Worm (Caenorhabditis elegans) whole organism, L1 larva: ENCODE results near the gene tbc-18.

Experiments used
- C34B4.2 ChIP-seq: sonication (generic microtip); optimal IDR thresholded peaks from 2 replicates; lab custom pipeline; 2017; ENCODE audit warnings: mild to moderate bottlenecking, missing genetic modification characterization, missing compliant biosample characterization
- F16B12.6 ChIP-seq: fragments of 150-350 bp; optimal IDR thresholded peaks from 2 replicates; lab custom pipeline; 2014; ENCODE audit warnings: missing biosample characterization, missing genetic modification characterization
- alr-1 ChIP-seq: fragments of 200-800 bp; sonication (Bioruptor generic); optimal IDR thresholded peaks from 2 replicates; lab custom pipeline; 2018; ENCODE audit warnings: borderline replicate concordance, mild to moderate bottlenecking, missing genetic modification characterization, missing compliant biosample characterization
- ama-1 ChIP-seq: fragments of 150-350 bp; optimal IDR thresholded peaks from 2 replicates; lab custom pipeline; 2014
- blmp-1 ChIP-seq: fragments of 150-350 bp; optimal IDR thresholded peaks from 2 replicates; lab custom pipeline; 2014; ENCODE audit warnings: missing biosample characterization, missing genetic modification characterization
- ceh-63 ChIP-seq: fragments of 200-800 bp; sonication (Bioruptor generic); optimal IDR thresholded peaks from 2 replicates; lab custom pipeline; 2018; ENCODE audit warnings: mild to moderate bottlenecking, missing genetic modification characterization, missing compliant biosample characterization
- ceh-8 ChIP-seq: fragments of 200-800 bp; sonication (Bioruptor generic); optimal IDR thresholded peaks from 2 replicates; lab custom pipeline; 2018; ENCODE audit warnings: mild to moderate bottlenecking, missing genetic modification characterization, moderate library complexity, missing compliant biosample characterization
- ceh-82 ChIP-seq, 3 experiments: fragments of 150-350 bp in 1 of 3; sonication (generic microtip) in 2 of 3; optimal IDR thresholded peaks; 2 replicates each; lab custom pipeline; 2014 to 2017; ENCODE audit warnings: missing biosample characterization in 3 of 3, missing genetic modification characterization in 3 of 3
- ceh-88 ChIP-seq: fragments of 200-800 bp; sonication (Bioruptor generic); IDR thresholded peaks from 2 replicates; pipeline ENCODE4 v1.3.6; 2022; ENCODE audit warnings: missing genetic modification characterization, missing compliant biosample characterization
- ces-1 ChIP-seq: fragments of 150-350 bp; optimal IDR thresholded peaks from 2 replicates; lab custom pipeline; 2014; ENCODE audit warnings: missing biosample characterization, missing genetic modification reagents, missing genetic modification characterization
- elt-3 ChIP-seq, 6 experiments: fragments of 150-350 bp in 1 of 6; sonication (generic microtip); optimal IDR thresholded peaks; 2 replicates each; lab custom pipeline; 2017 to 2018; ENCODE audit warnings: missing biosample characterization in 6 of 6, missing genetic modification characterization in 6 of 6, inconsistent platforms in 1 of 6
- fkh-4 ChIP-seq: sonication (generic microtip); optimal IDR thresholded peaks from 2 replicates; lab custom pipeline; 2016; ENCODE audit warnings: missing compliant biosample characterization, missing genetic modification characterization, borderline replicate concordance
- fkh-8 ChIP-seq: sonication (generic microtip); optimal IDR thresholded peaks from 2 replicates; lab custom pipeline; 2016; ENCODE audit warnings: mild to moderate bottlenecking, missing genetic modification characterization, missing compliant biosample characterization
- grh-1 ChIP-seq: fragments of 200-800 bp; sonication (Bioruptor generic); IDR thresholded peaks from 2 replicates; pipeline ENCODE4 v1.3.6; 2022; ENCODE audit warnings: missing genetic modification reagents, missing genetic modification characterization, missing compliant biosample characterization
- hlh-17 ChIP-seq: fragments of 200-800 bp; sonication (Bioruptor generic); optimal IDR thresholded peaks from 2 replicates; lab custom pipeline; 2018; ENCODE audit warnings: missing genetic modification characterization, mild to moderate bottlenecking, missing compliant biosample characterization, moderate library complexity, borderline replicate concordance
- hpl-2 ChIP-seq: fragments of 150-350 bp; optimal IDR thresholded peaks from 2 replicates; lab custom pipeline; 2014; ENCODE audit warnings: missing biosample characterization, missing genetic modification reagents, missing genetic modification characterization
- isw-1 ChIP-seq: fragments of 200-800 bp; sonication (Bioruptor generic); IDR thresholded peaks from 2 replicates; pipeline ENCODE4 v1.3.6; 2022; ENCODE audit warnings: missing genetic modification characterization, missing compliant biosample characterization
- jun-1 ChIP-seq: fragments of 150-350 bp; optimal IDR thresholded peaks from 2 replicates; lab custom pipeline; 2014; ENCODE audit warnings: missing biosample characterization, missing genetic modification reagents, missing genetic modification characterization
- lin-13 ChIP-seq: fragments of 150-350 bp; optimal IDR thresholded peaks from 2 replicates; lab custom pipeline; 2014; ENCODE audit warnings: missing biosample characterization, missing genetic modification reagents, missing genetic modification characterization
- lin-14 ChIP-seq: fragments of 200-800 bp; sonication (Bioruptor generic); optimal IDR thresholded peaks from 2 replicates; lab custom pipeline; 2018; ENCODE audit warnings: mild to moderate bottlenecking, missing genetic modification characterization, moderate library complexity, missing compliant biosample characterization
- lin-15B ChIP-seq: fragments of 150-350 bp; sonication (generic microtip); optimal IDR thresholded peaks from 3 replicates; lab custom pipeline; 2014; ENCODE audit warnings: missing biosample characterization, missing genetic modification characterization
- lin-35 ChIP-seq, 2 experiments: fragments of 150-350 bp; optimal IDR thresholded peaks; 2 replicates each; lab custom pipeline; 2014; ENCODE audit warnings: missing biosample characterization in 2 of 2, missing genetic modification characterization in 2 of 2, missing genetic modification reagents in 2 of 2
- lin-39 ChIP-seq: fragments of 150-350 bp; optimal IDR thresholded peaks from 2 replicates; lab custom pipeline; 2014; ENCODE audit warnings: missing biosample characterization, missing genetic modification reagents, missing genetic modification characterization
- lsy-2 ChIP-seq, 2 experiments: fragments of 150-350 bp; optimal IDR thresholded peaks; 2 replicates each; lab custom pipeline; 2014; ENCODE audit warnings: missing biosample characterization in 2 of 2, missing genetic modification characterization in 2 of 2
- mef-2 ChIP-seq: fragments of 150-350 bp; optimal IDR thresholded peaks from 2 replicates; lab custom pipeline; 2014; ENCODE audit warnings: missing biosample characterization, missing genetic modification characterization
- mep-1 ChIP-seq: fragments of 150-350 bp; optimal IDR thresholded peaks from 2 replicates; lab custom pipeline; 2014; ENCODE audit warnings: missing biosample characterization, missing genetic modification characterization
- nhr-11 ChIP-seq: fragments of 150-350 bp; optimal IDR thresholded peaks from 2 replicates; lab custom pipeline; 2014; ENCODE audit warnings: missing biosample characterization, missing genetic modification characterization
- nhr-12 ChIP-seq: sonication (generic microtip); optimal IDR thresholded peaks from 2 replicates; lab custom pipeline; 2017; ENCODE audit warnings: missing biosample characterization, missing genetic modification characterization
- nhr-19 ChIP-seq: fragments of 200-800 bp; sonication (Bioruptor generic); conservative IDR thresholded peaks from 2 replicates; pipeline ENCODE4 v1.3.6; 2022; ENCODE audit warnings: missing genetic modification characterization, missing compliant biosample characterization
- nhr-237 ChIP-seq: fragments of 150-350 bp; optimal IDR thresholded peaks from 2 replicates; lab custom pipeline; 2014; ENCODE audit warnings: missing biosample characterization, missing genetic modification characterization
- nhr-71 ChIP-seq: sonication (generic microtip); optimal IDR thresholded peaks from 2 replicates; lab custom pipeline; 2016; ENCODE audit warnings: mild to moderate bottlenecking, missing genetic modification characterization, moderate library complexity, missing compliant biosample characterization
- nhr-76 ChIP-seq: sonication (generic microtip); optimal IDR thresholded peaks from 2 replicates; lab custom pipeline; 2017; ENCODE audit warnings: missing biosample characterization, missing genetic modification characterization
- nhr-85 ChIP-seq: sonication (generic microtip); peaks from one replicate; lab custom pipeline; 2016; ENCODE audit warnings: missing genetic modification characterization, inconsistent platforms, missing compliant biosample characterization
- nhr-90 ChIP-seq: sonication (generic microtip); optimal IDR thresholded peaks from 2 replicates; lab custom pipeline; 2016; ENCODE audit warnings: mild to moderate bottlenecking, missing genetic modification characterization, missing compliant biosample characterization; ENCODE audit not compliant: poor library complexity
- pag-3 ChIP-seq: sonication (generic microtip); optimal IDR thresholded peaks from 2 replicates; lab custom pipeline; 2017; ENCODE audit warnings: missing genetic modification characterization, mild to moderate bottlenecking, missing compliant biosample characterization, antibody characterized with exemption, borderline replicate concordance; ENCODE audit not compliant: insufficient read depth
- skn-1 ChIP-seq: fragments of 150-350 bp; optimal IDR thresholded peaks from 2 replicates; lab custom pipeline; 2014; ENCODE audit warnings: missing biosample characterization, missing genetic modification characterization
- snu-23 ChIP-seq: sonication (generic microtip); optimal IDR thresholded peaks from 2 replicates; lab custom pipeline; 2016; ENCODE audit warnings: missing genetic modification characterization, missing compliant biosample characterization
- sox-4 ChIP-seq: sonication (generic microtip); optimal IDR thresholded peaks from 2 replicates; lab custom pipeline; 2016; ENCODE audit warnings: missing genetic modification characterization, missing compliant biosample characterization
- sptf-1 ChIP-seq: fragments of 150-350 bp; optimal IDR thresholded peaks from 2 replicates; lab custom pipeline; 2014; ENCODE audit warnings: missing biosample characterization, missing genetic modification characterization
- sup-37 ChIP-seq: fragments of 200-800 bp; sonication (Bioruptor generic); optimal IDR thresholded peaks from 2 replicates; lab custom pipeline; 2018; ENCODE audit warnings: mild to moderate bottlenecking, missing genetic modification characterization, missing compliant biosample characterization
- swsn-7 ChIP-seq: sonication (generic microtip); optimal IDR thresholded peaks from 2 replicates; lab custom pipeline; 2016; ENCODE audit warnings: missing genetic modification characterization, missing compliant biosample characterization
- tbx-2 ChIP-seq: sonication (generic microtip); optimal IDR thresholded peaks from 2 replicates; lab custom pipeline; 2016; ENCODE audit warnings: missing genetic modification characterization, missing compliant biosample characterization
- unc-130 ChIP-seq: fragments of 150-350 bp; optimal IDR thresholded peaks from 2 replicates; lab custom pipeline; 2017; ENCODE audit warnings: missing biosample characterization, missing genetic modification characterization, inconsistent platforms
- unc-30 ChIP-seq: sonication (generic microtip); optimal IDR thresholded peaks from 2 replicates; lab custom pipeline; 2017; ENCODE audit warnings: missing biosample characterization, missing genetic modification characterization
- unc-62 ChIP-seq: fragments of 150-350 bp; optimal IDR thresholded peaks from 2 replicates; lab custom pipeline; 2014; ENCODE audit warnings: missing biosample characterization, missing genetic modification reagents, missing genetic modification characterization
- unc-86 ChIP-seq: sonication (generic microtip); optimal IDR thresholded peaks from 2 replicates; lab custom pipeline; 2016; ENCODE audit warnings: missing genetic modification characterization, missing compliant biosample characterization
- unc-98 ChIP-seq: fragments of 200-800 bp; sonication (Bioruptor generic); IDR thresholded peaks from 2 replicates; pipeline ENCODE4 v1.3.6; 2022; ENCODE audit warnings: missing genetic modification characterization, missing compliant biosample characterization
- vab-15 ChIP-seq: sonication (generic microtip); optimal IDR thresholded peaks from 2 replicates; lab custom pipeline; 2017; ENCODE audit warnings: missing genotype, mild to moderate bottlenecking, missing genetic modification characterization, missing compliant biosample characterization
- xbp-1 ChIP-seq: sonication (generic microtip); optimal IDR thresholded peaks from 2 replicates; lab custom pipeline; 2016; ENCODE audit warnings: missing genetic modification characterization, missing compliant biosample characterization
- zip-4 ChIP-seq: fragments of 200-800 bp; sonication (Bioruptor generic); optimal IDR thresholded peaks from 2 replicates; lab custom pipeline; 2018; ENCODE audit warnings: mild to moderate bottlenecking, missing genetic modification characterization, moderate library complexity, missing compliant biosample characterization

tbc-18 gene

DNA sequence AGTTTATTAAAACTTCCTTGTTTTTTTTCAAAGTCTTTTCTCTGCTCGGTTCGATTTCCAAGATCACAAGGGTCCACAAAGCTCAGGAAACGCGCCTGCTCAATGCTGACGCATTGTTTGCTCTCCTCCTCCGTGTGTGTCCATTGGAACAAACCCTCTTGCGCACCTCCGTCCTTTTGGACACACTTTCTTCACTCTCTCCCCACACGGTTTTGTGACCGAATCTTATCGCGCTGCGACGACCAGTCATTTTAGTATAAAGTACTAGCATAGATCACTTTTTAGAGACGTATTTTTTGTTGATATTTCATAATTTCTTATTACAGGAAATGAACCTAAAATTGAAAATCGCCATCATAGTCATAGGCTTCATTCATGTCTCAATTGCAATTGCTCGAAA, 10.1 kb upstream of the tbc-18 start (continued):
- peak; percentile 67 for TF ChIP-seq jun-1
- TF ChIP-seq lsy-2 (tag; optimal IDR thresholded peaks at IDR 0.05; lab: Kevin White, UChicago) = peak; percentile 78 to 82
- TF ChIP-seq ama-1 (lab: Kevin White, UChicago) = no peak
- no peak for TF ChIP-seq F16B12.6 (tag; lab: Kevin White, UChicago)
- no peak for TF ChIP-seq unc-62
- TF ChIP-seq elt-3 (tag; optimal IDR thresholded peaks at IDR 0.05; lab: Kevin White, UChicago) = peak in 1 of 6 experiments; percentile 34
- no peak for TF ChIP-seq ces-1
- peak; percentile 33 for TF ChIP-seq unc-130
- TF ChIP-seq blmp-1 (tag; lab: Kevin White, UChicago) = peak; percentile 75
- TF ChIP-seq nhr-71 (tag; lab: Kevin White, UChicago) = peak; percentile 88
- TF ChIP-seq C34B4.2 = no peak
- TF ChIP-seq sox-4 (tag; lab: Kevin White, UChicago) = no peak
- peak; percentile 4 for TF ChIP-seq ceh-8 (GFP tag; lab: Kevin White, UChicago)
- no peak for TF ChIP-seq vab-15 (tag; lab: Kevin White, UChicago)
- TF ChIP-seq lin-13 (GFP tag; lab: Kevin White, UChicago) = peak; percentile 73
- no peak for TF ChIP-seq hpl-2
- TF ChIP-seq lin-35 (GFP tag; optimal IDR thresholded peaks at IDR 0.05; lab: Kevin White, UChicago) = peak; percentile 68 to 80
- TF ChIP-seq nhr-12 (tag; lab: Kevin White, UChicago) = no peak
- no peak for TF ChIP-seq fkh-4
- TF ChIP-seq hlh-17 (GFP tag; lab: Kevin White, UChicago) = no peak
- TF ChIP-seq sptf-1 (tag; lab: Kevin White, UChicago) = no peak
- TF ChIP-seq sup-37 (GFP tag; lab: Kevin White, UChicago) = peak; percentile 42
- no peak for TF ChIP-seq nhr-76 (tag; lab: Kevin White, UChicago)
- TF ChIP-seq nhr-85 (tag; lab: Kevin White, UChicago) = peak; percentile 90
- peak; percentile 73 for TF ChIP-seq unc-86 (tag; lab: Kevin White, UChicago)
- peak; percentile 80 for TF ChIP-seq nhr-90 (tag; lab: Kevin White, UChicago)
- peak; percentile 80 for TF ChIP-seq fkh-8
- TF ChIP-seq xbp-1 (tag; lab: Kevin White, UChicago) = peak; percentile 76
- TF ChIP-seq unc-98 = no peak
- TF ChIP-seq ceh-82 (tag; optimal IDR thresholded peaks at IDR 0.05; lab: Kevin White, UChicago) = peak; percentile 46 to 88 (median 62)
- no peak for TF ChIP-seq pag-3 (tag; lab: Kevin White, UChicago)
- TF ChIP-seq unc-30 (tag; lab: Kevin White, UChicago) = no peak
- peak; percentile 14 for TF ChIP-seq nhr-237 (tag; lab: Kevin White, UChicago)
- peak; percentile 44; the same call in 1 of the 2 replicates for TF ChIP-seq isw-1
- TF ChIP-seq lin-14 (GFP tag; lab: Kevin White, UChicago) = peak; percentile 93
- no peak for TF ChIP-seq grh-1 (GFP tag; lab: Robert Waterston, UW)
- peak; percentile 30 for TF ChIP-seq lin-39 (tag; lab: Kevin White, UChicago)
- TF ChIP-seq alr-1 (tag; lab: Kevin White, UChicago) = no peak
- TF ChIP-seq nhr-19 (GFP tag; lab: Robert Waterston, UW) = peak; percentile 85
- no peak for TF ChIP-seq mef-2 (tag; lab: Kevin White, UChicago)
- peak; percentile 83 for TF ChIP-seq swsn-7
- TF ChIP-seq mep-1 (tag; lab: Kevin White, UChicago) = peak; percentile 78
- TF ChIP-seq nhr-11 (tag; lab: Kevin White, UChicago) = no peak
- TF ChIP-seq zip-4 (GFP tag; lab: Kevin White, UChicago) = peak; percentile 16
- peak; percentile 80 for TF ChIP-seq snu-23 (GFP tag; lab: Kevin White, UChicago)
- 0 out of 2 replicates have a peak, but pooled peaks have one; percentile 27 for TF ChIP-seq ceh-88 (GFP tag; lab: Robert Waterston, UW)
- peak; percentile 44 for TF ChIP-seq lin-15B (tag; lab: Kevin White, UChicago)
- peak; percentile 13 for TF ChIP-seq skn-1
- TF ChIP-seq tbx-2 (tag; lab: Kevin White, UChicago) = peak; percentile 89
- no peak for TF ChIP-seq ceh-63 (GFP tag; lab: Kevin White, UChicago)
- TF ChIP-seq, all 84 proteins: peak for 49
